Fruit fly (Drosophila melanogaster) Kc167 (cell line): Measurements from ENCODE around the gene Ets21C.

Source experiments
- Myc ChIP-seq: fragments of >200 bp; optimal IDR thresholded peaks from 2 replicates; lab custom pipeline; 2017; ENCODE audit warnings: missing external identifiers
- Sin3A ChIP-seq: fragments of >200 bp; optimal IDR thresholded peaks from 2 replicates; lab custom pipeline; 2018; ENCODE audit warnings: missing external identifiers
- h ChIP-seq: fragments of >200 bp; optimal IDR thresholded peaks from 3 replicates; lab custom pipeline; 2018; ENCODE audit warnings: missing external identifiers
- insv ChIP-seq: fragments of >200 bp; optimal IDR thresholded peaks from 3 replicates; lab custom pipeline; 2018; ENCODE audit warnings: missing external identifiers
- psq ChIP-seq: fragments of >200 bp; optimal IDR thresholded peaks from 2 replicates; lab custom pipeline; 2017; ENCODE audit warnings: missing external identifiers
- ttk ChIP-seq: sonication (Bioruptor generic); optimal IDR thresholded peaks from 2 replicates; lab custom pipeline; 2017; ENCODE audit warnings: missing external identifiers

The Ets21C gene

dm6 chr2L:518979-519891 lies 33.5 kb downstream of the Ets21C start:
- TF ChIP-seq Myc (lab: Kevin White, UChicago) (no peak), ttk (lab: Kevin White, UChicago) (no peak), h (lab: Kevin White, UChicago) (no peak), Sin3A (lab: Kevin White, UChicago) (no peak), psq (no peak), insv (lab: Kevin White, UChicago) (no peak)

- TF ChIP-seq Sin3A (lab: Kevin White, UChicago), result no peak
- TF ChIP-seq Myc (lab: Kevin White, UChicago), result no peak
- no peak for TF ChIP-seq psq
- no peak for TF ChIP-seq ttk (lab: Kevin White, UChicago)
- TF ChIP-seq insv (lab: Kevin White, UChicago), result no peak
- no peak for TF ChIP-seq h (lab: Kevin White, UChicago)
These were observed 34.2 kb downstream of the Ets21C start for dm6 chr2L:518620-518913.

- TF ChIP-seq insv (lab: Kevin White, UChicago) (no peak), h (lab: Kevin White, UChicago) (no peak), Myc (lab: Kevin White, UChicago) (no peak), ttk (lab: Kevin White, UChicago) (no peak), psq (no peak), Sin3A (lab: Kevin White, UChicago) (no peak)
These were observed 34.7 kb downstream of the Ets21C start for dm6 chr2L:517911-518619.

dm6 chr2L:516032-516993 lies 36.4 kb downstream of the Ets21C start:
- TF ChIP-seq ttk (lab: Kevin White, UChicago) (no peak), Sin3A (lab: Kevin White, UChicago) (no peak), insv (lab: Kevin White, UChicago) (no peak), psq (no peak), Myc (lab: Kevin White, UChicago) (no peak), h (lab: Kevin White, UChicago) (no peak)

dm6 chr2L:514124-514818 lies 38.5 kb downstream of the Ets21C start:
- TF ChIP-seq psq, result no peak
- no peak for TF ChIP-seq Myc (lab: Kevin White, UChicago)
- no peak for TF ChIP-seq ttk (lab: Kevin White, UChicago)
- no peak for TF ChIP-seq insv (lab: Kevin White, UChicago)
- TF ChIP-seq h (lab: Kevin White, UChicago), result no peak

dm6 chr2L:513035-513434 lies 39.7 kb downstream of the Ets21C start:
- TF ChIP-seq insv (lab: Kevin White, UChicago) (no peak), Myc (lab: Kevin White, UChicago) (no peak), h (lab: Kevin White, UChicago) (no peak), psq (no peak), Sin3A (lab: Kevin White, UChicago) (no peak), ttk (lab: Kevin White, UChicago) (no peak)

dm6 chr2L:512028-512427 lies 40.7 kb downstream of the Ets21C start:
- TF ChIP-seq Sin3A (lab: Kevin White, UChicago) (no peak), h (lab: Kevin White, UChicago) (no peak), psq (no peak), ttk (lab: Kevin White, UChicago) (no peak), insv (lab: Kevin White, UChicago) (no peak), Myc (lab: Kevin White, UChicago) (no peak)

- TF ChIP-seq ttk (lab: Kevin White, UChicago) (no peak), psq (no peak)
These were observed 42.1 kb downstream of the Ets21C start for dm6 chr2L:510534-511014.

- TF ChIP-seq Sin3A (lab: Kevin White, UChicago), result no peak
- no peak for TF ChIP-seq Myc (lab: Kevin White, UChicago)
- TF ChIP-seq h (lab: Kevin White, UChicago), result no peak
- no peak for TF ChIP-seq insv (lab: Kevin White, UChicago)
- TF ChIP-seq ttk (lab: Kevin White, UChicago), result no peak
- no peak for TF ChIP-seq psq
These were observed 45.6 kb downstream of the Ets21C start for dm6 chr2L:507169-507568.

- TF ChIP-seq h (lab: Kevin White, UChicago) (no peak), insv (lab: Kevin White, UChicago) (no peak), Myc (lab: Kevin White, UChicago) (no peak), Sin3A (lab: Kevin White, UChicago) (no peak), ttk (lab: Kevin White, UChicago) (no peak), psq (no peak)
These were observed 46.3 kb downstream of the Ets21C start for dm6 chr2L:506443-506842.
